Fruit fly (Drosophila melanogaster) whole organism, pupa: Measurements from ENCODE around the gene CG10252.

ENCODE experiments used
- CG13204 ChIP-seq: fragments of 200-800 bp; sonication (Bioruptor generic); optimal IDR thresholded peaks from 2 replicates; lab custom pipeline; 2018; ENCODE audit warnings: missing biosample characterization, mild to moderate bottlenecking, missing genetic modification characterization, moderate library complexity
- CG14655 ChIP-seq: fragments of 200-800 bp; sonication (Bioruptor generic); optimal IDR thresholded peaks from 3 replicates; lab custom pipeline; 2017; ENCODE audit warnings: mild to moderate bottlenecking, missing biosample characterization, missing genetic modification reagents, missing genetic modification characterization
- CG17806 ChIP-seq: fragments of 200-800 bp; sonication (Bioruptor generic); optimal IDR thresholded peaks from 2 replicates; lab custom pipeline; 2018; ENCODE audit warnings: missing biosample characterization, mild to moderate bottlenecking, missing genetic modification characterization, moderate library complexity
- CG32121 ChIP-seq: fragments of 200-800 bp; sonication (Bioruptor generic); IDR thresholded peaks from 2 replicates; pipeline ENCODE4 v1.3.6; 2022; ENCODE audit warnings: missing biosample characterization, missing genetic modification characterization
- CG4496 ChIP-seq: fragments of 200-800 bp; sonication (Bioruptor generic); IDR thresholded peaks from 3 replicates; pipeline ENCODE4 v1.3.6; 2022; ENCODE audit warnings: missing biosample characterization, missing genetic modification characterization
- CG9948 ChIP-seq: fragments of 200-800 bp; sonication (Bioruptor generic); optimal IDR thresholded peaks from 2 replicates; lab custom pipeline; 2018; ENCODE audit warnings: missing biosample characterization, mild to moderate bottlenecking, missing genetic modification characterization, moderate library complexity
- EcR ChIP-seq: fragments of 200-800 bp; sonication (Bioruptor generic); optimal IDR thresholded peaks from 3 replicates; lab custom pipeline; 2019; ENCODE audit warnings: missing biosample characterization, missing genetic modification characterization, mild to moderate bottlenecking, moderate library complexity, missing genetic modification reagents
- Pif1A ChIP-seq: fragments of 200-800 bp; sonication (Bioruptor generic); optimal IDR thresholded peaks from 3 replicates; lab custom pipeline; 2016; ENCODE audit warnings: missing biosample characterization, missing genetic modification characterization
- Pif1B ChIP-seq: fragments of 200-800 bp; sonication (Bioruptor generic); optimal IDR thresholded peaks from 3 replicates; lab custom pipeline; 2016; ENCODE audit warnings: missing biosample characterization, missing genetic modification characterization
- Snoo ChIP-seq: fragments of 200-800 bp; sonication (Bioruptor generic); optimal IDR thresholded peaks from 3 replicates; lab custom pipeline; 2017; ENCODE audit warnings: missing biosample characterization, mild to moderate bottlenecking, missing genetic modification characterization, inconsistent platforms

DNA sequence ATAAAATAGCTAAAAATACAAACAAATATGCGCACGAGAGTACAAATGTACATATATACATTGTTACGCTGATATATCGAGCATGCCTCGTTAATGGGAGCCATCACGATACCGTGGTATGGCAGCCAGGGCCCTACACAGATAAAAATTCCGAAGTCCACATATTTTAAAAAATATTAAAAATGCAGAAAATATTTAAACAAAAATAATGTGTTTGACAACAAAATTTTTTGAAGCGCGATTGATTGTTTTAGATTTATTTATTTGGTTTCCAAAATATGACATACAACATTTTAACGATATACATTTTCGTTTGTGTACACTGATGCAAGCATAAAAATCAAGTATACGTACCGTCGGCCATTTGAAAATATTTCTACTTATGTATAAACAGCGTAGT is 30.7 kb upstream of the CG10252 start:
- peak; percentile 84 for TF ChIP-seq CG32121 (GFP tag; lab: Robert Waterston, UW)
- no peak for TF ChIP-seq CG13204 (GFP tag; lab: Kevin White, UChicago)
- TF ChIP-seq CG4496 = peak; percentile 83
- peak; percentile 40 for TF ChIP-seq Snoo (tag; lab: Kevin White, UChicago)
- peak; percentile 34 for TF ChIP-seq CG17806 (tag; lab: Kevin White, UChicago)
- peak; percentile 67 for TF ChIP-seq CG14655
- peak; percentile 63 for TF ChIP-seq Pif1A
- TF ChIP-seq Pif1B (GFP tag; lab: Kevin White, UChicago) = peak; percentile 45
- TF ChIP-seq EcR (GFP tag; lab: Kevin White, UChicago) = no peak
- TF ChIP-seq CG9948 (tag; lab: Kevin White, UChicago) = peak; percentile 63
